Worm (Caenorhabditis elegans) whole organism, L4 larva: ENCODE results near the gene tftc-5.
A peak's percentile ranks its signal among the peaks of the same experiment; 100 is the strongest.

Experiments
- D1046.2 ChIP-seq: fragments of 200-800 bp; sonication (Bioruptor generic); IDR thresholded peaks from 2 replicates; pipeline ENCODE4 v1.3.6; 2022; ENCODE audit warnings: missing genetic modification characterization, missing compliant biosample characterization
- F37D6.2 ChIP-seq: sonication (generic microtip); optimal IDR thresholded peaks from 2 replicates; lab custom pipeline; 2016; ENCODE audit warnings: mild to moderate bottlenecking, missing genetic modification characterization, missing compliant biosample characterization
- T20F7.1 ChIP-seq: fragments of 200-800 bp; sonication (Bioruptor generic); optimal IDR thresholded peaks from 2 replicates; lab custom pipeline; 2018; ENCODE audit warnings: mild to moderate bottlenecking, missing genetic modification characterization, missing compliant biosample characterization
- T26A8.4 ChIP-seq: fragments of 200-800 bp; sonication (Bioruptor generic); IDR thresholded peaks from 2 replicates; pipeline ENCODE4 v1.3.6; 2022; ENCODE audit warnings: missing genetic modification characterization, missing compliant biosample characterization
- Y105C5A.15 ChIP-seq: fragments of 200-800 bp; sonication (Bioruptor generic); IDR thresholded peaks from 2 replicates; pipeline ENCODE4 v1.3.6; 2022; ENCODE audit warnings: missing genetic modification characterization, missing compliant biosample characterization
- ZK546.5 ChIP-seq, 2 experiments: sonication (generic microtip); optimal IDR thresholded peaks; 2 replicates each; lab custom pipeline; 2017; ENCODE audit warnings: missing biosample characterization in 2 of 2, missing genetic modification characterization in 2 of 2
- aha-1 ChIP-seq: fragments of 150-350 bp; peaks from one replicate; lab custom pipeline; 2014; ENCODE audit warnings: missing biosample characterization, missing genetic modification characterization
- ceh-62 ChIP-seq: sonication (generic microtip); optimal IDR thresholded peaks from 2 replicates; lab custom pipeline; 2017; ENCODE audit warnings: missing biosample characterization, missing genetic modification characterization
- cey-2 ChIP-seq: sonication (generic microtip); optimal IDR thresholded peaks from 3 replicates; lab custom pipeline; 2017; ENCODE audit warnings: missing genetic modification characterization, mild to moderate bottlenecking, missing compliant biosample characterization, antibody characterized with exemption, borderline replicate concordance; ENCODE audit not compliant: insufficient read depth
- daf-16 ChIP-seq, 3 experiments: sonication (generic microtip); optimal IDR thresholded peaks; 2 replicates each; lab custom pipeline; 2016 to 2017; ENCODE audit warnings: missing genetic modification characterization in 3 of 3, missing genetic modification reagents in 3 of 3, mild to moderate bottlenecking in 2 of 3, missing compliant biosample characterization in 2 of 3, missing biosample characterization in 1 of 3, moderate library complexity in 1 of 3
- dmd-6 ChIP-seq: fragments of 200-800 bp; sonication (Bioruptor generic); IDR thresholded peaks from 2 replicates; pipeline ENCODE4 v1.3.6; 2022; ENCODE audit warnings: missing genetic modification reagents, missing genetic modification characterization, missing compliant biosample characterization
- dve-1 ChIP-seq: sonication (generic microtip); optimal IDR thresholded peaks from 2 replicates; lab custom pipeline; 2017; ENCODE audit warnings: antibody characterized with exemption, mild to moderate bottlenecking, missing genetic modification characterization, missing compliant biosample characterization; ENCODE audit not compliant: insufficient read depth
- egl-43 ChIP-seq: fragments of 200-800 bp; sonication (Bioruptor generic); IDR thresholded peaks from 2 replicates; pipeline ENCODE4 v1.3.6; 2022; ENCODE audit warnings: missing genetic modification reagents, missing genetic modification characterization, missing compliant biosample characterization
- hif-1 ChIP-seq, 2 experiments: sonication (generic microtip); optimal IDR thresholded peaks; 2 replicates each; lab custom pipeline; 2016 to 2017; ENCODE audit warnings: missing compliant biosample characterization in 2 of 2, missing genetic modification characterization in 2 of 2, missing genetic modification reagents in 2 of 2, missing genotype in 2 of 2, mild to moderate bottlenecking in 1 of 2
- hlh-11 ChIP-seq: fragments of 200-800 bp; sonication (Bioruptor generic); optimal IDR thresholded peaks from 2 replicates; lab custom pipeline; 2018; ENCODE audit warnings: mild to moderate bottlenecking, missing genetic modification characterization, missing compliant biosample characterization
- hlh-30 ChIP-seq: sonication (generic microtip); optimal IDR thresholded peaks from 2 replicates; lab custom pipeline; 2017; ENCODE audit warnings: antibody characterized with exemption, mild to moderate bottlenecking, missing genetic modification characterization, missing compliant biosample characterization; ENCODE audit not compliant: insufficient read depth
- hmg-1.1 ChIP-seq: fragments of 200-800 bp; sonication (Bioruptor generic); IDR thresholded peaks from 2 replicates; pipeline ENCODE4 v1.3.6; 2022; ENCODE audit warnings: missing genetic modification reagents, missing genetic modification characterization, missing compliant biosample characterization
- lim-7 ChIP-seq: fragments of 200-800 bp; sonication (Bioruptor generic); IDR thresholded peaks from 2 replicates; pipeline ENCODE4 v1.3.6; 2022; ENCODE audit warnings: missing genetic modification characterization, missing compliant biosample characterization
- lsy-2 ChIP-seq, 2 experiments: fragments of 150-350 bp in 1 of 2; sonication (generic microtip) in 1 of 2; optimal IDR thresholded peaks; 2 replicates each; lab custom pipeline; 2014 to 2017; ENCODE audit warnings: missing biosample characterization in 2 of 2, missing genetic modification characterization in 2 of 2
- madf-9 ChIP-seq: fragments of 200-800 bp; sonication (Bioruptor generic); conservative IDR thresholded peaks from 2 replicates; pipeline ENCODE4 v1.3.6; 2022; ENCODE audit warnings: missing genetic modification reagents, missing genetic modification characterization, missing compliant biosample characterization
- mdl-1 ChIP-seq, 2 experiments: fragments of 150-350 bp in 1 of 2; sonication (generic microtip) in 1 of 2; optimal IDR thresholded peaks; 2 replicates each; lab custom pipeline; 2014 to 2017; ENCODE audit warnings: missing biosample characterization in 2 of 2, missing genetic modification characterization in 2 of 2
- mep-1 ChIP-seq: fragments of 150-350 bp; sonication (generic microtip); optimal IDR thresholded peaks from 3 replicates; lab custom pipeline; 2014; ENCODE audit warnings: missing biosample characterization, missing genetic modification characterization
- mxl-3 ChIP-seq: fragments of 200-800 bp; sonication (Bioruptor generic); optimal IDR thresholded peaks from 2 replicates; lab custom pipeline; 2018; ENCODE audit warnings: mild to moderate bottlenecking, missing genetic modification characterization, missing compliant biosample characterization
- nhr-11 ChIP-seq: fragments of 150-350 bp; optimal IDR thresholded peaks from 2 replicates; lab custom pipeline; 2014; ENCODE audit warnings: missing biosample characterization, missing genetic modification characterization
- pha-4 ChIP-seq, 2 experiments: fragments of 150-350 bp in 1 of 2; fragments of 200-800 bp in 1 of 2; sonication (Bioruptor generic) in 1 of 2; IDR thresholded peaks in 1 of 2; optimal IDR thresholded peaks in 1 of 2; 2 replicates each; pipeline versions ENCODE4 v1.3.6 to Lab custom; 2014 to 2022; ENCODE audit warnings: missing genetic modification characterization in 2 of 2, missing genetic modification reagents in 2 of 2, missing biosample characterization in 1 of 2, missing compliant biosample characterization in 1 of 2
- php-3 ChIP-seq: fragments of 200-800 bp; sonication (Bioruptor generic); IDR thresholded peaks from 2 replicates; pipeline ENCODE4 v1.3.6; 2022; ENCODE audit warnings: missing genetic modification reagents, missing genetic modification characterization, missing compliant biosample characterization
- pqm-1 ChIP-seq: sonication (generic microtip); optimal IDR thresholded peaks from 2 replicates; lab custom pipeline; 2017; ENCODE audit warnings: missing biosample characterization, missing genetic modification characterization
- rbr-2 ChIP-seq: sonication (generic microtip); optimal IDR thresholded peaks from 2 replicates; lab custom pipeline; 2016; ENCODE audit warnings: missing genotype, missing genetic modification characterization, missing compliant biosample characterization
- saeg-2 ChIP-seq: fragments of 200-800 bp; sonication (Bioruptor generic); IDR thresholded peaks from 2 replicates; pipeline ENCODE4 v1.3.6; 2022; ENCODE audit warnings: missing genetic modification reagents, missing genetic modification characterization, missing compliant biosample characterization
- set-16 ChIP-seq: fragments of 200-800 bp; sonication (Bioruptor generic); IDR thresholded peaks from 2 replicates; pipeline ENCODE4 v1.3.6; 2022; ENCODE audit warnings: missing genetic modification reagents, missing genetic modification characterization, missing compliant biosample characterization
- unc-62 ChIP-seq, 3 experiments: fragments of 150-350 bp in 1 of 3; sonication (generic microtip); optimal IDR thresholded peaks in 2 of 3; peaks in 1 of 3; 1 replicate in 1 of 3; 2 replicates in 2 of 3; lab custom pipeline; 2014 to 2017; ENCODE audit warnings: missing biosample characterization in 3 of 3, missing genetic modification characterization in 3 of 3, missing genetic modification reagents in 3 of 3, missing genotype in 1 of 3
- zag-1 ChIP-seq: fragments of 150-350 bp; optimal IDR thresholded peaks from 2 replicates; lab custom pipeline; 2014; ENCODE audit warnings: missing biosample characterization, missing genetic modification characterization
- zip-2 ChIP-seq: fragments of 150-350 bp; optimal IDR thresholded peaks from 2 replicates; lab custom pipeline; 2014; ENCODE audit warnings: missing biosample characterization, missing genetic modification characterization
- ztf-11 ChIP-seq: fragments of 150-350 bp; optimal IDR thresholded peaks from 2 replicates; lab custom pipeline; 2014; ENCODE audit warnings: missing biosample characterization, missing genetic modification characterization

The tftc-5 gene

ce11 chrIII:3984049-3984484 is 37.9 kb upstream of the tftc-5 start:
- TF ChIP-seq dmd-6 (peak; percentile 39), hmg-1.1 (GFP tag; lab: Robert Waterston, UW) (peak; percentile 56), lim-7 (GFP tag; lab: Robert Waterston, UW) (no peak), hif-1 (tag; optimal IDR thresholded peaks at IDR 0.05; lab: Kevin White, UChicago) (peak in 1 of 2 experiments; percentile 52), mep-1 (tag; lab: Kevin White, UChicago) (peak; percentile 43), daf-16 (GFP tag; optimal IDR thresholded peaks at IDR 0.05; lab: Kevin White, UChicago) (peak in 1 of 2 experiments; percentile 94), daf-16 (tag; optimal IDR thresholded peaks at IDR 0.05; lab: Kevin White, UChicago) (no peak), T26A8.4 (GFP tag; lab: Robert Waterston, UW) (no peak), set-16 (peak; percentile 72), aha-1 (tag; lab: Kevin White, UChicago) (peak; percentile 70), pha-4 (GFP tag; IDR thresholded peaks at IDR 0.05; lab: Robert Waterston, UW) (peak; percentile 55; the same call in 1 of the 2 replicates), pha-4 (tag; optimal IDR thresholded peaks at IDR 0.05; lab: Kevin White, UChicago) (no peak), dve-1 (tag; lab: Kevin White, UChicago) (no peak), T20F7.1 (GFP tag; lab: Kevin White, UChicago) (no peak), madf-9 (GFP tag; lab: Robert Waterston, UW) (peak; percentile 86), F37D6.2 (tag; lab: Kevin White, UChicago) (peak; percentile 31), rbr-2 (tag; lab: Kevin White, UChicago) (peak; percentile 76), lsy-2 (tag; optimal IDR thresholded peaks at IDR 0.05; lab: Kevin White, UChicago) (peak in 1 of 2 experiments; percentile 18), hlh-11 (peak; percentile 70), mxl-3 (GFP tag; lab: Kevin White, UChicago) (peak; percentile 75), hlh-30 (peak; percentile 66), saeg-2 (GFP tag; lab: Robert Waterston, UW) (no peak), mdl-1 (tag; optimal IDR thresholded peaks at IDR 0.05; lab: Kevin White, UChicago) (peak; percentile 75 to 86), nhr-11 (peak; percentile 39), egl-43 (GFP tag; lab: Robert Waterston, UW) (0 out of 2 replicates have a peak, but pooled peaks have one; percentile 27)
- TF ChIP-seq, all 104 proteins: peak for 18

- TF ChIP-seq unc-62 (GFP tag; optimal IDR thresholded peaks at IDR 0.05 in 1 of 2; lab: Kevin White, UChicago) (peak in 1 of 2 experiments; percentile 93), unc-62 (tag; optimal IDR thresholded peaks at IDR 0.05; lab: Kevin White, UChicago) (no peak), zip-2 (tag; lab: Kevin White, UChicago) (no peak), mep-1 (tag; lab: Kevin White, UChicago) (no peak), Y105C5A.15 (GFP tag; lab: Robert Waterston, UW) (no peak), aha-1 (tag; lab: Kevin White, UChicago) (no peak), php-3 (GFP tag; lab: Robert Waterston, UW) (no peak)
Measured at ce11 chrIII:3986368-3986767, 35.6 kb upstream of the tftc-5 start, which contains the start of gene Y1A5A.1. Y1A5A.1 (minus strand) TSS chrIII:3986661.

- TF ChIP-seq mxl-3 (GFP tag; lab: Kevin White, UChicago) = no peak
- no peak for TF ChIP-seq cey-2 (tag; lab: Kevin White, UChicago)
- TF ChIP-seq hlh-30 = no peak
- TF ChIP-seq set-16 = peak; percentile 39; the same call in 1 of the 2 replicates
- no peak for TF ChIP-seq D1046.2 (GFP tag; lab: Robert Waterston, UW)
- TF ChIP-seq ZK546.5 (tag; optimal IDR thresholded peaks at IDR 0.05; lab: Kevin White, UChicago) = no peak
Measured at ce11 chrIII:3987759-3988158, 34.2 kb upstream of the tftc-5 start, which contains the start of gene C36E8.6. C36E8.6 (plus strand) TSS chrIII:3988059.

- TF ChIP-seq zag-1 (tag; lab: Kevin White, UChicago) (no peak), ceh-62 (tag; lab: Kevin White, UChicago) (no peak), cey-2 (tag; lab: Kevin White, UChicago) (no peak), nhr-11 (no peak), ztf-11 (tag; lab: Kevin White, UChicago) (no peak), pqm-1 (tag; lab: Kevin White, UChicago) (no peak)
Measured at ce11 chrIII:3991362-3991761, 30.6 kb upstream of the tftc-5 start.
